Worm (Caenorhabditis elegans) whole organism, L2 larva: Measurements from ENCODE around the gene tmem-24.

Experiments
- C34F6.9 ChIP-seq: fragments of 150-350 bp; optimal IDR thresholded peaks from 2 replicates; lab custom pipeline; 2014; ENCODE audit warnings: missing biosample characterization, missing genetic modification characterization
- F13H6.1 ChIP-seq: sonication (generic microtip); optimal IDR thresholded peaks from 2 replicates; lab custom pipeline; 2016; ENCODE audit warnings: missing genetic modification characterization, missing compliant biosample characterization
- Y55F3AM.14 ChIP-seq: fragments of 200-800 bp; sonication (Bioruptor generic); optimal IDR thresholded peaks from 2 replicates; lab custom pipeline; 2018; ENCODE audit warnings: mild to moderate bottlenecking, missing genetic modification characterization, missing compliant biosample characterization
- ZK546.5 ChIP-seq: sonication (generic microtip); optimal IDR thresholded peaks from 2 replicates; lab custom pipeline; 2017; ENCODE audit warnings: missing biosample characterization, missing genetic modification characterization
- alr-1 ChIP-seq: fragments of 150-350 bp; optimal IDR thresholded peaks from 2 replicates; lab custom pipeline; 2014; ENCODE audit warnings: missing biosample characterization, missing genetic modification characterization
- aly-2 ChIP-seq: fragments of 150-350 bp; optimal IDR thresholded peaks from 2 replicates; lab custom pipeline; 2014; ENCODE audit warnings: missing biosample characterization, missing genetic modification characterization
- blmp-1 ChIP-seq: sonication (generic microtip); optimal IDR thresholded peaks from 2 replicates; lab custom pipeline; 2017; ENCODE audit warnings: missing genetic modification characterization, mild to moderate bottlenecking, missing compliant biosample characterization, antibody characterized with exemption, moderate library complexity; ENCODE audit not compliant: insufficient read depth
- ceh-16 ChIP-seq: fragments of 150-350 bp; optimal IDR thresholded peaks from 2 replicates; lab custom pipeline; 2014; ENCODE audit warnings: missing biosample characterization, missing genetic modification characterization
- ceh-82 ChIP-seq: fragments of 150-350 bp; optimal IDR thresholded peaks from 2 replicates; lab custom pipeline; 2014; ENCODE audit warnings: missing biosample characterization, missing genetic modification characterization
- crh-2 ChIP-seq: sonication (generic microtip); optimal IDR thresholded peaks from 2 replicates; lab custom pipeline; 2017; ENCODE audit warnings: missing biosample characterization, missing genetic modification characterization
- egl-27 ChIP-seq: sonication (generic microtip); optimal IDR thresholded peaks from 3 replicates; lab custom pipeline; 2017; ENCODE audit warnings: missing biosample characterization, missing genetic modification reagents, missing genetic modification characterization
- elt-1 ChIP-seq: fragments of 150-350 bp; optimal IDR thresholded peaks from 2 replicates; lab custom pipeline; 2014; ENCODE audit warnings: missing biosample characterization, missing genetic modification characterization
- elt-3 ChIP-seq: sonication (generic microtip); optimal IDR thresholded peaks from 2 replicates; lab custom pipeline; 2017; ENCODE audit warnings: missing biosample characterization, missing genetic modification characterization
- fos-1 ChIP-seq: fragments of 150-350 bp; optimal IDR thresholded peaks from 2 replicates; lab custom pipeline; 2014; ENCODE audit warnings: missing biosample characterization, missing genetic modification characterization
- gmeb-1 ChIP-seq: fragments of 150-350 bp; optimal IDR thresholded peaks from 2 replicates; lab custom pipeline; 2014; ENCODE audit warnings: missing biosample characterization, missing genetic modification characterization
- lin-11 ChIP-seq: fragments of 150-350 bp; sonication (generic microtip); optimal IDR thresholded peaks from 2 replicates; lab custom pipeline; 2014; ENCODE audit warnings: missing biosample characterization, missing genetic modification characterization, inconsistent platforms, mixed read lengths
- lin-13 ChIP-seq: fragments of 150-350 bp; optimal IDR thresholded peaks from 2 replicates; lab custom pipeline; 2014; ENCODE audit warnings: missing biosample characterization, missing genetic modification reagents, missing genetic modification characterization
- lsy-2 ChIP-seq, 2 experiments: fragments of 150-350 bp in 1 of 2; sonication (generic microtip) in 1 of 2; optimal IDR thresholded peaks; 2 replicates each; lab custom pipeline; 2014 to 2017; ENCODE audit warnings: missing biosample characterization in 2 of 2, missing genetic modification characterization in 2 of 2
- mab-5 ChIP-seq: fragments of 150-350 bp; optimal IDR thresholded peaks from 2 replicates; lab custom pipeline; 2014; ENCODE audit warnings: missing biosample characterization, missing genetic modification characterization
- mdl-1 ChIP-seq, 2 experiments: fragments of 150-350 bp in 1 of 2; sonication (generic microtip) in 1 of 2; optimal IDR thresholded peaks; 2 replicates each; lab custom pipeline; 2017; ENCODE audit warnings: missing biosample characterization in 2 of 2, missing genetic modification characterization in 2 of 2
- nhr-10 ChIP-seq: sonication (generic microtip); optimal IDR thresholded peaks from 2 replicates; lab custom pipeline; 2017; ENCODE audit warnings: missing biosample characterization, missing genetic modification characterization
- nhr-11 ChIP-seq: fragments of 150-350 bp; optimal IDR thresholded peaks from 2 replicates; lab custom pipeline; 2014; ENCODE audit warnings: missing biosample characterization, missing genetic modification characterization
- nhr-12 ChIP-seq: fragments of 150-350 bp; optimal IDR thresholded peaks from 2 replicates; lab custom pipeline; 2014; ENCODE audit warnings: missing biosample characterization, missing genetic modification characterization
- nhr-129 ChIP-seq: fragments of 150-350 bp; optimal IDR thresholded peaks from 2 replicates; lab custom pipeline; 2014; ENCODE audit warnings: missing biosample characterization, missing genetic modification characterization
- nhr-25 ChIP-seq: fragments of 150-350 bp; sonication (generic microtip); optimal IDR thresholded peaks from 3 replicates; lab custom pipeline; 2014; ENCODE audit warnings: missing biosample characterization, missing genetic modification characterization
- nhr-6 ChIP-seq: fragments of 150-350 bp; optimal IDR thresholded peaks from 2 replicates; lab custom pipeline; 2014; ENCODE audit warnings: missing biosample characterization, missing genetic modification characterization
- nhr-77 ChIP-seq: fragments of 150-350 bp; optimal IDR thresholded peaks from 2 replicates; lab custom pipeline; 2014; ENCODE audit warnings: missing biosample characterization, missing genetic modification characterization
- peb-1 ChIP-seq: fragments of 150-350 bp; optimal IDR thresholded peaks from 2 replicates; lab custom pipeline; 2014; ENCODE audit warnings: missing biosample characterization, missing genetic modification characterization
- sem-4 ChIP-seq: fragments of 150-350 bp; optimal IDR thresholded peaks from 2 replicates; lab custom pipeline; 2014; ENCODE audit warnings: missing biosample characterization, missing genetic modification reagents, missing genetic modification characterization
- skn-1 ChIP-seq: sonication (generic microtip); optimal IDR thresholded peaks from 2 replicates; lab custom pipeline; 2017; ENCODE audit warnings: missing biosample characterization, missing genetic modification characterization
- sma-3 ChIP-seq: sonication (generic microtip); optimal IDR thresholded peaks from 2 replicates; lab custom pipeline; 2016; ENCODE audit warnings: missing genetic modification reagents, missing genetic modification characterization, missing compliant biosample characterization
- sma-9 ChIP-seq, 2 experiments: fragments of 150-350 bp in 1 of 2; sonication (generic microtip) in 1 of 2; optimal IDR thresholded peaks; 2 replicates each; lab custom pipeline; 2014 to 2016; ENCODE audit warnings: missing genetic modification characterization in 2 of 2, mild to moderate bottlenecking in 1 of 2, missing biosample characterization in 1 of 2, missing compliant biosample characterization in 1 of 2, missing genetic modification reagents in 1 of 2, moderate library complexity in 1 of 2
- snpc-4 ChIP-seq: fragments of 150-350 bp; optimal IDR thresholded peaks from 2 replicates; lab custom pipeline; 2014; ENCODE audit warnings: missing biosample characterization, missing genetic modification characterization
- unc-39 ChIP-seq: fragments of 150-350 bp; optimal IDR thresholded peaks from 2 replicates; lab custom pipeline; 2014; ENCODE audit warnings: missing biosample characterization, missing genetic modification characterization
- unc-55 ChIP-seq: fragments of 150-350 bp; sonication (generic microtip); optimal IDR thresholded peaks from 3 replicates; lab custom pipeline; 2014; ENCODE audit warnings: missing biosample characterization, missing genetic modification reagents, missing genetic modification characterization
- unc-62 ChIP-seq: fragments of 150-350 bp; optimal IDR thresholded peaks from 2 replicates; lab custom pipeline; 2014; ENCODE audit warnings: missing biosample characterization, missing genetic modification reagents, missing genetic modification characterization
- zag-1 ChIP-seq: fragments of 150-350 bp; optimal IDR thresholded peaks from 2 replicates; lab custom pipeline; 2014; ENCODE audit warnings: missing biosample characterization, missing genetic modification characterization
- ztf-1 ChIP-seq: fragments of 200-800 bp; sonication (Bioruptor generic); conservative IDR thresholded peaks from 2 replicates; pipeline ENCODE4 v1.3.6; 2022; ENCODE audit warnings: missing genetic modification characterization, missing compliant biosample characterization
- ztf-11 ChIP-seq: sonication (generic microtip); optimal IDR thresholded peaks from 2 replicates; lab custom pipeline; 2017; ENCODE audit warnings: missing biosample characterization, missing genetic modification characterization
- ztf-4 ChIP-seq: fragments of 150-350 bp; optimal IDR thresholded peaks from 2 replicates; lab custom pipeline; 2014; ENCODE audit warnings: missing biosample characterization, missing genetic modification characterization

The tmem-24 gene

DNA sequence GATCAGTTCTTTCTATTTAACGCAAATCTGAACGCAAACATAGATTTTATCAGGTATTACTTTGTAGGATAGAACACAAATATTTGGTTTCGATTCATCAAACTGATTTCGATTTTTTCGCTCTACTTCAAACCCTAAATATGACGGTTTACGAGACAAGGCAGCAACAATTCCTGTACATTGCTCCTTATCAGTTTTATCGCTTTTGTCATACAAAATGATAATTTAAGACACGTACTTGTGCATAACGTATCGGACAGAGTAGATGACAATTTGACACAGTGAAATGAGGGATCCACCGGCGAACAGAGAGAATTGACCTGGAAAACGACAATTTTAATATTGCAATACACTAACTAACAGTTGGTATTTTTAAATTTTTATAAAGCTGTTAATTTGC lies 31.0 kb downstream of the tmem-24 start:
- TF ChIP-seq fos-1 (peak; percentile 94), ztf-11 (tag; lab: Kevin White, UChicago) (no peak), egl-27 (tag; lab: Kevin White, UChicago) (no peak), crh-2 (peak; percentile 61), nhr-10 (tag; lab: Kevin White, UChicago) (no peak), nhr-129 (tag; lab: Kevin White, UChicago) (no peak), ZK546.5 (tag; lab: Kevin White, UChicago) (no peak)

DNA sequence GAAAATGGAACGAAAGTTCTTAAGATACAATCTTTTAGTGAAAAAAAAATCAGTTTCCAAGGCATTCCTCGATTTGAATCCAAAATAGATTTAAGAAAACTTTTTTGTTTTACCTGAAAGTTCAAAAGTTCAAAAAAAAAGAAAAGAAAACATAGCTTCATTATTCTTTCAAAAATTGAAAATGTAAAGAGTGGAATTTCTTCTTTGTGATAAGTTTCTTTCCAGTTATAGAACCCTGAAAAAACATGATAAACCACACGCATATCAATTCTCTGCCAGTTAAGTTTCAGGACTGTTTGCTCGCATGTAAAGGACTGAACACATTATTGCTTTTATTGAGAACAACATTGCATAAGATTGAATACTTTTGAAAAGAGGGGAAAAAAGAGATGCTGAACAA lies 33.0 kb downstream of the tmem-24 start:
- TF ChIP-seq unc-55 (GFP tag; lab: Kevin White, UChicago) = no peak
- no peak for TF ChIP-seq nhr-12 (tag; lab: Kevin White, UChicago)
- no peak for TF ChIP-seq Y55F3AM.14
- TF ChIP-seq sem-4 (tag; lab: Kevin White, UChicago) = no peak
- no peak for TF ChIP-seq nhr-6 (tag; lab: Kevin White, UChicago)
- TF ChIP-seq C34F6.9 (tag; lab: Kevin White, UChicago) = no peak
- TF ChIP-seq mdl-1 (tag; optimal IDR thresholded peaks at IDR 0.05; lab: Kevin White, UChicago) = no peak
- TF ChIP-seq lsy-2 (tag; optimal IDR thresholded peaks at IDR 0.05; lab: Kevin White, UChicago) = no peak
- TF ChIP-seq zag-1 (tag; lab: Kevin White, UChicago) = no peak
- no peak for TF ChIP-seq unc-39 (tag; lab: Kevin White, UChicago)
- no peak for TF ChIP-seq F13H6.1 (tag; lab: Kevin White, UChicago)
- no peak for TF ChIP-seq ztf-1 (GFP tag; lab: Robert Waterston, UW)
- no peak for TF ChIP-seq peb-1 (tag; lab: Kevin White, UChicago)
- no peak for TF ChIP-seq ZK546.5 (tag; lab: Kevin White, UChicago)
- TF ChIP-seq blmp-1 (tag; lab: Kevin White, UChicago) = no peak
- no peak for TF ChIP-seq elt-3
- no peak for TF ChIP-seq unc-62

DNA sequence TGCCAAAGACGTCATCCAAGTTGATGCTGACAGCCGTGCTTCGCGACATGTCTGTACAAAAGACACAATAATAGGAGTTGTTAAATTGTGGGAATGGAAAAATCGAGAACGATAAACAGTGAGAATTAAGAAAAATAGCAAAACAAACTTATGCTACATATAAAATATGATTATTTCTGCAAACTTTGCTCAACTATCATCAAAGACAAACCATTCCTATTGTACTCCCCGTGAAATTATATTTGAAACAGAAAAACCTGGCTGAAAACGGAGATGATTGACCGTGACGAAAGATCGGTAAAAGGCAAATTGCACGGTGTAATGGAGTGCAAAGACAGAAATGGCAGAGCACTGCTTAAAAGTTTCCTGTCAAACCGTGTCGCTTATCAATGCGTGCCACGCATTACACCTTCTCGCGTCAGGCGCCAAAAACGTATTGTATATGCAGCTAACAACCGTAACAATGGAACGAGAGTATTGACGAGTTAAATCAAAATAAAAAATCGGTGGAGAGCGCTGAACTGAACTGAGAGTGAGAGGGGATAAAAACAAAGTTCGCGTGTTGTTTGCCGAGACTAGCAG lies 33.6 kb downstream of the tmem-24 start, which contains the start of gene C18B2.5:
TSS of gene C18B2.5 (minus strand) at position 51 of the 582 bp plus-strand sequence.
- TF ChIP-seq nhr-77 (tag; lab: Kevin White, UChicago) (no peak), crh-2 (peak; percentile 77), blmp-1 (tag; lab: Kevin White, UChicago) (no peak), unc-39 (tag; lab: Kevin White, UChicago) (no peak), fos-1 (peak; percentile 83), aly-2 (no peak), peb-1 (tag; lab: Kevin White, UChicago) (no peak), gmeb-1 (peak; percentile 30)
- TF ChIP-seq, all 48 proteins: peak for 3

DNA sequence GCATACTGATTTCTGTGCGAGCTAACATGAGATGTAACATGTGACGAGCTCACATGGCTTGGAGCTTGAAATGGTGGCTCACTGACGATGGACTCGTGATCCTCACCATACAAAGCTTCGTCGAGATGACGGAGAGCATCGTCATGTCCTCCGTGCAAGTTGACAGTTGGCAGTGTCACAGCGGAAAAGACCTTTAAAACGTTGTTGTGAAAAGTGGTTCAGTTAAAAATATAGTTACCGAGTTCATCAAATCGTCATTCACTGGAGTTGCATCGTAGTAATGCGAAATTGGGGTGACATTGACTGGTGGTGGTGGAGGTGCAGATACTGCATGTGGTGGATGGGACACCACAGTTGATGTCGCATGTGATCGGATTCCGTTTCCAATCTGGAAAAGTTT lies 34.3 kb downstream of the tmem-24 start:
- TF ChIP-seq sem-4 (tag; lab: Kevin White, UChicago) (no peak), nhr-25 (tag; lab: Kevin White, UChicago) (no peak), lsy-2 (tag; optimal IDR thresholded peaks at IDR 0.05; lab: Kevin White, UChicago) (no peak), unc-55 (GFP tag; lab: Kevin White, UChicago) (no peak), aly-2 (no peak), elt-1 (tag; lab: Kevin White, UChicago) (no peak), lin-13 (GFP tag; lab: Kevin White, UChicago) (no peak), sma-3 (GFP tag; lab: Kevin White, UChicago) (no peak), elt-3 (no peak), ztf-1 (GFP tag; lab: Robert Waterston, UW) (no peak), F13H6.1 (tag; lab: Kevin White, UChicago) (no peak), C34F6.9 (tag; lab: Kevin White, UChicago) (no peak)
- TF ChIP-seq, all 48 proteins: peak for 0

DNA sequence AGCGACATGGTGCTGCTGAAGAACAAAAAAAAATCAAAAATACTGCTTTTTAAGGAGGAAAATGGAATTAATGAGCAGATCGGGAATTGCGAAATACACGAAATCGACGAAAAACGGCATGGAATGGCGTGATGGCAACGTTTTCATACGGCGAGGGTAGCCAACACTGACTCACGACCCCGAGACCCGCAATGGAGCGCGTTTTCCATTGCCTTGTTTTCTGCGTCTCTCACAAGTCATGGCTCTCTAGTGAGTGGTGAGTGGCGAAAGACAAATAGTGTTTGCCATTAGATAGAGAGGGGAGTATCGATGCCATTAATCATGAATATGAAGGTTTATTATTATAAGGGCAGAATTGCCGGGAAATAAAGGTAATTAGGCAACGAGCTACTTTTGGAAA lies 39.0 kb downstream of the tmem-24 start, which contains the start of gene C18B2.4:
TSS of gene C18B2.4 (minus strand) at position 15 of the 400 bp plus-strand sequence.
- TF ChIP-seq nhr-10 (tag; lab: Kevin White, UChicago) (no peak), nhr-77 (tag; lab: Kevin White, UChicago) (peak; percentile 47), skn-1 (tag; lab: Kevin White, UChicago) (peak; percentile 19), fos-1 (peak; percentile 99), ceh-82 (no peak), alr-1 (tag; lab: Kevin White, UChicago) (no peak), F13H6.1 (tag; lab: Kevin White, UChicago) (peak; percentile 62), ztf-4 (tag; lab: Kevin White, UChicago) (peak; percentile 24), peb-1 (tag; lab: Kevin White, UChicago) (peak; percentile 20), gmeb-1 (peak; percentile 55), zag-1 (tag; lab: Kevin White, UChicago) (peak; percentile 76), ceh-16 (tag; lab: Kevin White, UChicago) (no peak), egl-27 (tag; lab: Kevin White, UChicago) (no peak), lsy-2 (tag; optimal IDR thresholded peaks at IDR 0.05; lab: Kevin White, UChicago) (peak; percentile 28 to 73), C34F6.9 (tag; lab: Kevin White, UChicago) (peak; percentile 84), mdl-1 (tag; optimal IDR thresholded peaks at IDR 0.05; lab: Kevin White, UChicago) (peak in 1 of 2 experiments; percentile 22), lin-13 (GFP tag; lab: Kevin White, UChicago) (peak; percentile 38), crh-2 (peak; percentile 87), sem-4 (tag; lab: Kevin White, UChicago) (peak; percentile 53), snpc-4 (tag; lab: Kevin White, UChicago) (peak; percentile 49), sma-3 (GFP tag; lab: Kevin White, UChicago) (peak; percentile 47), nhr-129 (tag; lab: Kevin White, UChicago) (peak; percentile 86), mab-5 (tag; lab: Kevin White, UChicago) (peak; percentile 84), nhr-11 (tag; lab: Kevin White, UChicago) (no peak), elt-3 (no peak), lin-11 (tag; lab: Kevin White, UChicago) (peak; percentile 50), sma-9 (GFP tag; optimal IDR thresholded peaks at IDR 0.05; lab: Kevin White, UChicago) (peak; percentile 59), sma-9 (tag; optimal IDR thresholded peaks at IDR 0.05; lab: Kevin White, UChicago) (no peak)
